Fruit fly (Drosophila melanogaster): ENCODE results near the gene Ho.

Gene Ho

dm6 chr3R:11650105-11651039, 29.2 kb upstream of the Ho start, which contains the start of the genes Csk and Elp1 (continued):
- TF ChIP-seq cg (GFP tag; optimal IDR thresholded peaks at IDR 0.05) (peak; percentile 95), CG10321 (GFP tag; IDR thresholded peaks at IDR 0.05) (no peak), crol (GFP tag; IDR thresholded peaks at IDR 0.05) (no peak), Atf-2 (GFP tag; optimal IDR thresholded peaks at IDR 0.05) (peak; percentile 6), E2f2 (GFP tag; IDR thresholded peaks at IDR 0.05) (peak; percentile 40), wek (GFP tag; optimal IDR thresholded peaks at IDR 0.05) (no peak), CG11696 (GFP tag; IDR thresholded peaks at IDR 0.05) (no peak), CG12299 (tag; optimal IDR thresholded peaks at IDR 0.05) (peak; percentile 27), Gsc (GFP tag; IDR thresholded peaks at IDR 0.05) (no peak), CkIIα-i1 (GFP tag; IDR thresholded peaks at IDR 0.05) (no peak), Atf6 (GFP tag; IDR thresholded peaks at IDR 0.05) (0 out of 2 replicates have a peak, but pooled peaks have one; percentile 17), hb (GFP tag; IDR thresholded peaks at IDR 0.05; ENCODE audit: partially characterized antibody) (no peak), CG8388 (GFP tag; optimal IDR thresholded peaks at IDR 0.05) (peak; percentile 30), wdn (GFP tag; IDR thresholded peaks at IDR 0.05) (no peak), Jarid2 (GFP tag; optimal IDR thresholded peaks at IDR 0.05) (peak; percentile 30), CG9727 (GFP tag; optimal IDR thresholded peaks at IDR 0.05) (peak; percentile 65), CG10543 (GFP tag; optimal IDR thresholded peaks at IDR 0.05) (peak; percentile 64), HLH54F (GFP tag; optimal IDR thresholded peaks at IDR 0.05) (peak; percentile 41), CG10431 (GFP tag; optimal IDR thresholded peaks at IDR 0.05) (no peak), D19A (tag; optimal IDR thresholded peaks at IDR 0.05) (no peak), ash1 (GFP tag; optimal IDR thresholded peaks at IDR 0.05) (no peak), CG12391 (tag; optimal IDR thresholded peaks at IDR 0.05) (peak; percentile 72), CG6175 (GFP tag; IDR thresholded peaks at IDR 0.05) (no peak), tx (GFP tag; optimal IDR thresholded peaks at IDR 0.05) (no peak), CG12744 (GFP tag; optimal IDR thresholded peaks at IDR 0.05) (no peak), bab2 (GFP tag; optimal IDR thresholded peaks at IDR 0.05) (peak; percentile 22), Nf-YC (tag; optimal IDR thresholded peaks at IDR 0.05) (peak; percentile 65), Hsf (GFP tag; optimal IDR thresholded peaks at IDR 0.05) (peak; percentile 25), CG6791 (GFP tag; IDR thresholded peaks at IDR 0.05; ENCODE audit: partially characterized antibody) (no peak; the same call in 2 of the 3 replicates), CG18011 (GFP tag; optimal IDR thresholded peaks at IDR 0.05) (no peak), CG3847 (GFP tag; IDR thresholded peaks at IDR 0.05) (peak; percentile 88), CG31441 (GFP tag; IDR thresholded peaks at IDR 0.05) (peak; percentile 66; the same call in 1 of the 2 replicates), B-H2 (GFP tag; optimal IDR thresholded peaks at IDR 0.05) (peak; percentile 49), CG11695 (GFP tag; IDR thresholded peaks at IDR 0.05) (no peak), Bteb2 (GFP tag; optimal IDR thresholded peaks at IDR 0.05) (no peak), vnd (GFP tag; IDR thresholded peaks at IDR 0.05; ENCODE audit: partially characterized antibody) (no peak), bcd (GFP tag; optimal IDR thresholded peaks at IDR 0.05) (peak; percentile 66), sisA (GFP tag; IDR thresholded peaks at IDR 0.05) (no peak; the same call in 1 of the 2 replicates), stc (GFP tag; IDR thresholded peaks at IDR 0.05) (no peak), CG34376 (GFP tag; optimal IDR thresholded peaks at IDR 0.05) (peak; percentile 33), prd (optimal IDR thresholded peaks at IDR 0.05) (no peak), prd (GFP tag; IDR thresholded peaks at IDR 0.05) (peak; percentile 48; the same call in 1 of the 3 replicates), CG9797 (GFP tag; optimal IDR thresholded peaks at IDR 0.05) (peak; percentile 96), tna (GFP tag; IDR thresholded peaks at IDR 0.05; ENCODE audit: partially characterized antibody) (no peak), CG7556 (GFP tag; optimal IDR thresholded peaks at IDR 0.05) (peak; percentile 41), MESR4 (GFP tag; optimal IDR thresholded peaks at IDR 0.05) (peak; percentile 97), pfk (GFP tag; optimal IDR thresholded peaks at IDR 0.05) (no peak), CG1602 (GFP tag; optimal IDR thresholded peaks at IDR 0.05) (peak; percentile 51), CG8478 (optimal IDR thresholded peaks at IDR 0.05) (peak; percentile 40)
